Fruit fly (Drosophila melanogaster) whole organism, embryonic: Measurements from ENCODE around the gene CycA.

ENCODE experiments used
- ATbp ChIP-seq: fragments of 200-800 bp; sonication (Bioruptor generic); optimal IDR thresholded peaks from 2 replicates; lab custom pipeline; 2017; ENCODE audit warnings: missing biosample characterization, mild to moderate bottlenecking, missing genetic modification characterization, missing genetic modification reagents
- Abd-B ChIP-seq: fragments of 200-800 bp; sonication (Bioruptor generic); optimal IDR thresholded peaks from 2 replicates; lab custom pipeline; 2018; ENCODE audit warnings: missing biosample characterization, mild to moderate bottlenecking, missing genetic modification characterization, moderate library complexity
- CG13287 ChIP-seq: fragments of 200-800 bp; sonication (Bioruptor generic); IDR thresholded peaks from 2 replicates; pipeline ENCODE4 v1.3.6; 2022; ENCODE audit warnings: missing biosample characterization, missing genetic modification characterization; ENCODE audit not compliant: partially characterized antibody
- CG15601 ChIP-seq: fragments of 200-800 bp; sonication (Bioruptor generic); optimal IDR thresholded peaks from 3 replicates; lab custom pipeline; 2019; ENCODE audit warnings: missing biosample characterization, mild to moderate bottlenecking, missing genetic modification characterization, moderate library complexity
- CG17328 ChIP-seq: fragments of 200-800 bp; sonication (Bioruptor generic); IDR thresholded peaks from 2 replicates; pipeline ENCODE4 v1.3.6; 2022; ENCODE audit warnings: missing biosample characterization, missing genetic modification characterization
- CG17361 ChIP-seq: fragments of 200-800 bp; sonication (Bioruptor generic); IDR thresholded peaks from 3 replicates; pipeline ENCODE4 v1.3.6; 2022; ENCODE audit warnings: missing biosample characterization, missing genetic modification characterization
- CG17802 ChIP-seq: fragments of 200-800 bp; sonication (Bioruptor generic); optimal IDR thresholded peaks from 2 replicates; lab custom pipeline; 2018; ENCODE audit warnings: missing biosample characterization, mild to moderate bottlenecking, missing genetic modification characterization, moderate library complexity
- CG18599 ChIP-seq: fragments of 200-800 bp; sonication (Bioruptor generic); optimal IDR thresholded peaks from 3 replicates; lab custom pipeline; 2017; ENCODE audit warnings: missing biosample characterization, missing genetic modification characterization, mild to moderate bottlenecking, moderate library complexity, missing genetic modification reagents
- CG2120 ChIP-seq: fragments of 200-800 bp; sonication (Bioruptor generic); optimal IDR thresholded peaks from 3 replicates; lab custom pipeline; 2016; ENCODE audit warnings: missing biosample characterization, missing genetic modification characterization
- CG3995 ChIP-seq: fragments of 200-800 bp; sonication (Bioruptor generic); optimal IDR thresholded peaks from 3 replicates; lab custom pipeline; 2016; ENCODE audit warnings: missing biosample characterization, missing genetic modification characterization
- CG4404 ChIP-seq: fragments of 200-800 bp; sonication (Bioruptor generic); IDR thresholded peaks from 2 replicates; pipeline ENCODE4 v1.3.6; 2022; ENCODE audit warnings: missing biosample characterization, missing genetic modification characterization
- CG4854 ChIP-seq: fragments of 200-800 bp; sonication (Bioruptor generic); optimal IDR thresholded peaks from 2 replicates; lab custom pipeline; 2016; ENCODE audit warnings: missing biosample characterization, missing genetic modification characterization, inconsistent platforms
- CG6791 ChIP-seq: fragments of 200-800 bp; sonication (Bioruptor generic); IDR thresholded peaks from 3 replicates; pipeline ENCODE4 v1.3.6; 2022; ENCODE audit warnings: missing biosample characterization, missing genetic modification characterization; ENCODE audit not compliant: partially characterized antibody
- CG9609 ChIP-seq: fragments of 200-800 bp; sonication (Bioruptor generic); optimal IDR thresholded peaks from 3 replicates; lab custom pipeline; 2016; ENCODE audit warnings: missing biosample characterization, missing genetic modification characterization
- CTCF ChIP-seq: fragments of 200-800 bp; sonication (Bioruptor generic); optimal IDR thresholded peaks from 2 replicates; lab custom pipeline; 2017; ENCODE audit warnings: missing biosample characterization, mild to moderate bottlenecking, missing genetic modification characterization, moderate library complexity
- Doc3 ChIP-seq: fragments of 200-800 bp; sonication (Bioruptor generic); IDR thresholded peaks from 3 replicates; pipeline ENCODE4 v1.3.6; 2022; ENCODE audit warnings: missing biosample characterization, missing genetic modification characterization; ENCODE audit not compliant: partially characterized antibody
- Gsc ChIP-seq: fragments of 200-800 bp; sonication (Bioruptor generic); IDR thresholded peaks from 2 replicates; pipeline ENCODE4 v1.3.6; 2022; ENCODE audit warnings: missing biosample characterization, missing genetic modification characterization
- H2.0 ChIP-seq: fragments of 200-800 bp; sonication (Bioruptor generic); IDR thresholded peaks from 2 replicates; pipeline ENCODE4 v1.3.6; 2022; ENCODE audit warnings: missing biosample characterization, missing genetic modification characterization
- HLH3B ChIP-seq: fragments of 200-800 bp; sonication (Bioruptor generic); IDR thresholded peaks from 2 replicates; pipeline ENCODE4 v1.3.6; 2022; ENCODE audit warnings: missing biosample characterization, missing genetic modification characterization
- HLH4C ChIP-seq: fragments of 200-800 bp; sonication (Bioruptor generic); IDR thresholded peaks from 3 replicates; pipeline ENCODE4 v1.3.6; 2022; ENCODE audit warnings: missing biosample characterization, missing genetic modification characterization; ENCODE audit not compliant: partially characterized antibody
- HLH54F ChIP-seq: fragments of 200-800 bp; sonication (Bioruptor generic); optimal IDR thresholded peaks from 3 replicates; lab custom pipeline; 2016; ENCODE audit warnings: missing biosample characterization, missing genetic modification characterization
- Hmr ChIP-seq: fragments of 200-800 bp; sonication (Bioruptor generic); optimal IDR thresholded peaks from 3 replicates; lab custom pipeline; 2017; ENCODE audit warnings: mild to moderate bottlenecking, missing biosample characterization, missing genetic modification reagents, missing genetic modification characterization
- Hr39 ChIP-seq: fragments of >200 bp; optimal IDR thresholded peaks from 2 replicates; lab custom pipeline; 2017
- Myb ChIP-seq: fragments of 200-800 bp; sonication (Bioruptor generic); optimal IDR thresholded peaks from 2 replicates; lab custom pipeline; 2016; ENCODE audit warnings: missing biosample characterization, missing genetic modification characterization
- Nf-YB ChIP-seq: fragments of 200-800 bp; sonication (Bioruptor generic); optimal IDR thresholded peaks from 3 replicates; lab custom pipeline; 2019; ENCODE audit warnings: missing biosample characterization, mild to moderate bottlenecking, missing genetic modification characterization, moderate library complexity
- Oli ChIP-seq: fragments of 200-800 bp; sonication (Bioruptor generic); optimal IDR thresholded peaks from 2 replicates; lab custom pipeline; 2018; ENCODE audit warnings: missing biosample characterization, mild to moderate bottlenecking, missing genetic modification characterization, moderate library complexity
- Rfx ChIP-seq: fragments of 200-800 bp; sonication (Bioruptor generic); IDR thresholded peaks from 2 replicates; pipeline ENCODE4 v1.3.6; 2022; ENCODE audit warnings: missing biosample characterization, missing genetic modification characterization
- Side ChIP-seq: fragments of 200-800 bp; sonication (Bioruptor generic); optimal IDR thresholded peaks from 2 replicates; lab custom pipeline; 2016; ENCODE audit warnings: missing biosample characterization, missing genetic modification characterization
- ato ChIP-seq: fragments of 200-800 bp; sonication (Bioruptor generic); IDR thresholded peaks from 2 replicates; pipeline ENCODE4 v1.3.6; 2022; ENCODE audit warnings: missing biosample characterization, missing genetic modification characterization; ENCODE audit not compliant: partially characterized antibody
- az2 ChIP-seq: fragments of 200-800 bp; sonication (Bioruptor generic); optimal IDR thresholded peaks from 3 replicates; lab custom pipeline; 2016; ENCODE audit warnings: missing biosample characterization, missing genetic modification characterization
- da ChIP-seq: fragments of 200-800 bp; sonication (Bioruptor generic); optimal IDR thresholded peaks from 2 replicates; lab custom pipeline; 2016; ENCODE audit warnings: missing biosample characterization, missing genetic modification characterization
- ems ChIP-seq: fragments of 200-800 bp; sonication (Bioruptor generic); optimal IDR thresholded peaks from 3 replicates; lab custom pipeline; 2016; ENCODE audit warnings: missing biosample characterization, missing genetic modification characterization
- ewg ChIP-seq: fragments of 200-800 bp; sonication (Bioruptor generic); optimal IDR thresholded peaks from 3 replicates; lab custom pipeline; 2017; ENCODE audit warnings: mild to moderate bottlenecking, missing biosample characterization, missing genetic modification reagents, missing genetic modification characterization
- fd64A ChIP-seq: fragments of 200-800 bp; sonication (Bioruptor generic); optimal IDR thresholded peaks from 3 replicates; lab custom pipeline; 2018; ENCODE audit warnings: missing biosample characterization, mild to moderate bottlenecking, missing genetic modification characterization
- fd96Cb ChIP-seq: fragments of 200-800 bp; sonication (Bioruptor generic); optimal IDR thresholded peaks from 2 replicates; lab custom pipeline; 2018; ENCODE audit warnings: missing biosample characterization, mild to moderate bottlenecking, missing genetic modification characterization, moderate library complexity
- gcm2 ChIP-seq: fragments of 200-800 bp; sonication (Bioruptor generic); optimal IDR thresholded peaks from 2 replicates; lab custom pipeline; 2016; ENCODE audit warnings: missing biosample characterization, missing genetic modification characterization
- gem ChIP-seq: fragments of 200-800 bp; sonication (Bioruptor generic); optimal IDR thresholded peaks from 2 replicates; lab custom pipeline; 2019; ENCODE audit warnings: missing biosample characterization, mild to moderate bottlenecking, missing genetic modification characterization, moderate library complexity
- gsb-n ChIP-seq: fragments of 200-800 bp; sonication (Bioruptor generic); optimal IDR thresholded peaks from 3 replicates; lab custom pipeline; 2018; ENCODE audit warnings: missing biosample characterization, mild to moderate bottlenecking, missing genetic modification characterization
- hkb ChIP-seq, 2 experiments: fragments of 200-800 bp in 1 of 2; fragments of >200 bp in 1 of 2; sonication (Bioruptor generic) in 1 of 2; IDR thresholded peaks in 1 of 2; optimal IDR thresholded peaks in 1 of 2; 2 replicates each; pipeline versions ENCODE4 v1.3.6 to Lab custom; 2017 to 2022; ENCODE audit warnings: missing biosample characterization in 1 of 2, missing genetic modification characterization in 1 of 2
- lola ChIP-seq, 3 experiments: fragments of >200 bp in 2 of 3; fragments of 200-800 bp in 1 of 3; sonication (Bioruptor generic) in 1 of 3; optimal IDR thresholded peaks; 2 replicates each; lab custom pipeline; 2017 to 2019; ENCODE audit warnings: missing biosample characterization in 3 of 3, missing genetic modification characterization in 3 of 3, mild to moderate bottlenecking in 1 of 3, moderate library complexity in 1 of 3
- lov ChIP-seq, 2 experiments: fragments of 200-800 bp in 1 of 2; fragments of >200 bp in 1 of 2; sonication (Bioruptor generic) in 1 of 2; IDR thresholded peaks in 1 of 2; optimal IDR thresholded peaks in 1 of 2; 2 replicates in 1 of 2; 3 replicates in 1 of 2; pipeline versions ENCODE4 v1.3.6 to Lab custom; 2017 to 2022; ENCODE audit warnings: missing biosample characterization in 1 of 2, missing genetic modification characterization in 1 of 2
- psq ChIP-seq: fragments of 200-800 bp; sonication (Bioruptor generic); optimal IDR thresholded peaks from 2 replicates; lab custom pipeline; 2017; ENCODE audit warnings: missing biosample characterization, missing genetic modification characterization
- repo ChIP-seq: fragments of 200-800 bp; sonication (Bioruptor generic); optimal IDR thresholded peaks from 2 replicates; lab custom pipeline; 2016; ENCODE audit warnings: missing biosample characterization, missing genetic modification characterization
- slbo ChIP-seq: fragments of 200-800 bp; sonication (Bioruptor generic); IDR thresholded peaks from 2 replicates; pipeline ENCODE4 v1.3.6; 2022; ENCODE audit warnings: missing biosample characterization, missing genetic modification characterization
- slp2 ChIP-seq: fragments of 200-800 bp; sonication (Bioruptor generic); optimal IDR thresholded peaks from 2 replicates; lab custom pipeline; 2016; ENCODE audit warnings: missing biosample characterization, missing genetic modification characterization
- sqz ChIP-seq: fragments of 200-800 bp; sonication (Bioruptor generic); optimal IDR thresholded peaks from 3 replicates; lab custom pipeline; 2018; ENCODE audit warnings: missing biosample characterization, mild to moderate bottlenecking, missing genetic modification characterization
- tup ChIP-seq: fragments of 200-800 bp; sonication (Bioruptor generic); optimal IDR thresholded peaks from 2 replicates; lab custom pipeline; 2016; ENCODE audit warnings: missing biosample characterization, mild to moderate bottlenecking, missing genetic modification characterization, moderate library complexity
- twi ChIP-seq: fragments of 200-800 bp; optimal IDR thresholded peaks from 2 replicates; lab custom pipeline; 2019; ENCODE audit warnings: missing biosample characterization, mild to moderate bottlenecking, missing genetic modification characterization, moderate library complexity
- unpg ChIP-seq: fragments of 200-800 bp; sonication (Bioruptor generic); optimal IDR thresholded peaks from 3 replicates; lab custom pipeline; 2018; ENCODE audit warnings: missing biosample characterization, mild to moderate bottlenecking, missing genetic modification characterization, moderate library complexity
- vfl ChIP-seq: fragments of 200-800 bp; sonication (Bioruptor generic); optimal IDR thresholded peaks from 2 replicates; lab custom pipeline; 2016; ENCODE audit warnings: missing biosample characterization, missing genetic modification characterization

CycA gene

DNA sequence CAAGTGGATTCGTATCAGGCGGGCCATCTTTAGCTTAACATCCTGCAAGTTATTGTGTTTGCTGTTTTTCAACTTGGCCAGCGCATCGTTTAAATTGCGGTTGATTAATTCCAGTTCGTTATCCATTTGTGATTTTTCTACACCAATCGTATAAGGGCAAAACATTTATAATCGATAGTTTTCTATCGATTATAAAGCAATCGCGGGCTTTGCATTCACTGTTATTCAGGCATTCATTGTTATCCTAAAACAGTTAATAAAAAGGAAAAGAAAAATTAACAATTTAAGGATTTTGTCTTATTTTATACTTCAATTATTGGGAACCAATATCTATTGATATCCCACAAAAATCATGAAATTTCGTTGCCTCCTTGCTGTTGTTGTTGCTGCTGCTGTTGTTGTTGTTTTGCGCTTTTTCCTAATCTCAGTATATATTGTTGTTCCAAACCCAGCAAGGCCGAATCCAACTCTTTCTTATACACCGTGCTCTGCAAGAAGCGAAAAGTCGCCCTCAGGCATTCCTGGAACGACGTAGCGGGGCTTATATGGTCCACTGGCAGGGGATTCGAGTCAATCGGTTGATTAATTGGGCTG lies 7.7 kb downstream of the CycA start, which contains the start of gene CG32095 (continued):
- TF ChIP-seq CG4404 (GFP tag; lab: Robert Waterston, UW), result no peak
- TF ChIP-seq az2 (GFP tag; lab: Kevin White, UChicago), result no peak
- TF ChIP-seq CG15601, result no peak
- no peak for TF ChIP-seq fd64A (GFP tag; lab: Kevin White, UChicago)
- TF ChIP-seq CTCF (GFP tag; lab: Kevin White, UChicago), result no peak
- no peak for TF ChIP-seq HLH54F
- no peak for TF ChIP-seq ems (GFP tag; lab: Kevin White, UChicago)
- no peak for TF ChIP-seq Hmr (GFP tag; lab: Kevin White, UChicago)
- TF ChIP-seq sqz (GFP tag; lab: Kevin White, UChicago), result no peak
- no peak for TF ChIP-seq unpg (GFP tag; lab: Kevin White, UChicago)
- TF ChIP-seq hkb (optimal IDR thresholded peaks at IDR 0.05; lab: Kevin White, UChicago), result no peak
- no peak for TF ChIP-seq hkb (GFP tag; IDR thresholded peaks at IDR 0.05; lab: Robert Waterston, UW)
- TF ChIP-seq H2.0 (GFP tag; lab: Robert Waterston, UW), result no peak
- TF ChIP-seq Nf-YB (GFP tag; lab: Kevin White, UChicago), result peak; percentile 78
- TF ChIP-seq CG2120, result no peak
- no peak for TF ChIP-seq CG17802 (tag; lab: Kevin White, UChicago)
- no peak for TF ChIP-seq Rfx (GFP tag; lab: Robert Waterston, UW)
- TF ChIP-seq psq (GFP tag; lab: Kevin White, UChicago), result no peak
- TF ChIP-seq CG17328, result no peak
- TF ChIP-seq HLH4C (GFP tag; lab: Robert Waterston, UW), result peak; percentile 72; the same call in 2 of the 3 replicates
- TF ChIP-seq lola (GFP tag; optimal IDR thresholded peaks at IDR 0.05; lab: Kevin White, UChicago), result no peak
- TF ChIP-seq CG3995 (GFP tag; lab: Kevin White, UChicago), result peak; percentile 92
- TF ChIP-seq gcm2, result no peak
- no peak for TF ChIP-seq CG9609 (GFP tag; lab: Kevin White, UChicago)
- no peak for TF ChIP-seq CG4854 (GFP tag; lab: Kevin White, UChicago)
- TF ChIP-seq Doc3 (GFP tag; lab: Robert Waterston, UW), result peak; percentile 80
- TF ChIP-seq slp2, result no peak
- TF ChIP-seq CG6791, result peak; percentile 78
- TF ChIP-seq Gsc (GFP tag; lab: Robert Waterston, UW), result no peak
- TF ChIP-seq repo (GFP tag; lab: Kevin White, UChicago), result no peak
- no peak for TF ChIP-seq da (GFP tag; lab: Kevin White, UChicago)
- TF ChIP-seq gem (tag; lab: Kevin White, UChicago), result no peak
- TF ChIP-seq ewg (GFP tag; lab: Kevin White, UChicago), result no peak
- no peak for TF ChIP-seq slbo
- no peak for TF ChIP-seq fd96Cb (tag; lab: Kevin White, UChicago)
- no peak for TF ChIP-seq Side (GFP tag; lab: Kevin White, UChicago)
- TF ChIP-seq vfl (GFP tag; lab: Kevin White, UChicago), result no peak
- TF ChIP-seq CG13287 (GFP tag; lab: Robert Waterston, UW), result peak; percentile 90
- TF ChIP-seq lov (optimal IDR thresholded peaks at IDR 0.05; lab: Kevin White, UChicago), result no peak
- no peak for TF ChIP-seq lov (GFP tag; IDR thresholded peaks at IDR 0.05; lab: Robert Waterston, UW)
- no peak for TF ChIP-seq ATbp (GFP tag; lab: Kevin White, UChicago)
- no peak for TF ChIP-seq HLH3B
- no peak for TF ChIP-seq CG18599 (GFP tag; lab: Kevin White, UChicago)
- TF ChIP-seq ato (GFP tag; lab: Robert Waterston, UW), result peak; percentile 66; the same call in 1 of the 2 replicates
- TF ChIP-seq Abd-B (GFP tag; lab: Kevin White, UChicago), result no peak
- no peak for TF ChIP-seq gsb-n (tag; lab: Kevin White, UChicago)
- peak; percentile 34 for TF ChIP-seq Myb
- TF ChIP-seq twi, result no peak
- TF ChIP-seq tup, result no peak
- TF ChIP-seq CG17361 (GFP tag; lab: Robert Waterston, UW), result 0 out of 3 replicates have a peak, but pooled peaks have one; percentile 12
- no peak for TF ChIP-seq Hr39 (lab: Kevin White, UChicago)
- TF ChIP-seq Oli (tag; lab: Kevin White, UChicago), result no peak
